Worm (Caenorhabditis elegans) whole organism, L4 larva: ENCODE results near the gene Y38H8A.2.

Source experiments
- R02D3.7 ChIP-seq: fragments of 150-350 bp; sonication (generic microtip); optimal IDR thresholded peaks from 3 replicates; lab custom pipeline; 2014; ENCODE audit warnings: missing biosample characterization, missing genetic modification characterization
- aha-1 ChIP-seq: fragments of 150-350 bp; peaks from one replicate; lab custom pipeline; 2014; ENCODE audit warnings: missing biosample characterization, missing genetic modification characterization
- ceh-28 ChIP-seq: fragments of 150-350 bp; optimal IDR thresholded peaks from 2 replicates; lab custom pipeline; 2014; ENCODE audit warnings: missing biosample characterization, missing genetic modification reagents, missing genetic modification characterization
- dpl-1 ChIP-seq: fragments of 150-350 bp; optimal IDR thresholded peaks from 2 replicates; lab custom pipeline; 2014; ENCODE audit warnings: missing biosample characterization, missing genetic modification reagents, missing genetic modification characterization
- lin-13 ChIP-seq: fragments of 150-350 bp; optimal IDR thresholded peaks from 2 replicates; lab custom pipeline; 2014; ENCODE audit warnings: missing biosample characterization, missing genetic modification reagents, missing genetic modification characterization
- mep-1 ChIP-seq: fragments of 150-350 bp; sonication (generic microtip); optimal IDR thresholded peaks from 3 replicates; lab custom pipeline; 2014; ENCODE audit warnings: missing biosample characterization, missing genetic modification characterization
- nhr-48 ChIP-seq: sonication (generic microtip); optimal IDR thresholded peaks from 2 replicates; lab custom pipeline; 2016; ENCODE audit warnings: mild to moderate bottlenecking, missing genetic modification characterization, missing compliant biosample characterization
- pha-4 ChIP-seq, 2 experiments: fragments of 150-350 bp in 1 of 2; fragments of 200-800 bp in 1 of 2; sonication (Bioruptor generic) in 1 of 2; IDR thresholded peaks in 1 of 2; optimal IDR thresholded peaks in 1 of 2; 2 replicates each; pipeline versions ENCODE4 v1.3.6 to Lab custom; 2014 to 2022; ENCODE audit warnings: missing genetic modification characterization in 2 of 2, missing genetic modification reagents in 2 of 2, missing biosample characterization in 1 of 2, missing compliant biosample characterization in 1 of 2
- snpc-1.2 ChIP-seq: fragments of 200-800 bp; sonication (Bioruptor generic); IDR thresholded peaks from 2 replicates; pipeline ENCODE4 v1.3.6; 2022; ENCODE audit warnings: missing genetic modification reagents, missing genetic modification characterization, missing compliant biosample characterization
- snpc-4 ChIP-seq: fragments of 150-350 bp; optimal IDR thresholded peaks from 2 replicates; lab custom pipeline; 2014; ENCODE audit warnings: missing biosample characterization, missing genetic modification characterization
- unc-39 ChIP-seq: sonication (generic microtip); optimal IDR thresholded peaks from 2 replicates; lab custom pipeline; 2017; ENCODE audit warnings: missing biosample characterization, missing genetic modification characterization
- zfp-3 ChIP-seq: fragments of 200-800 bp; sonication (Bioruptor generic); conservative IDR thresholded peaks from 2 replicates; pipeline ENCODE4 v1.3.6; 2022; ENCODE audit warnings: missing genetic modification reagents, missing genetic modification characterization, missing compliant biosample characterization
- ztf-11 ChIP-seq: fragments of 150-350 bp; optimal IDR thresholded peaks from 2 replicates; lab custom pipeline; 2014; ENCODE audit warnings: missing biosample characterization, missing genetic modification characterization

ce11 chrIV:13474132-13474531 lies at the start of gene Y38H8A.2:
- TF ChIP-seq dpl-1 (no peak), zfp-3 (no peak), snpc-1.2 (no peak), nhr-48 (no peak), ceh-28 (no peak), unc-39 (tag; lab: Kevin White, UChicago) (no peak), mep-1 (tag; lab: Kevin White, UChicago) (no peak), snpc-4 (tag; lab: Kevin White, UChicago) (no peak), pha-4 (GFP tag; IDR thresholded peaks at IDR 0.05; lab: Robert Waterston, UW) (no peak), pha-4 (tag; optimal IDR thresholded peaks at IDR 0.05; lab: Kevin White, UChicago) (no peak), lin-13 (GFP tag; lab: Kevin White, UChicago) (no peak), R02D3.7 (tag; lab: Kevin White, UChicago) (no peak), ztf-11 (tag; lab: Kevin White, UChicago) (no peak), aha-1 (tag; lab: Kevin White, UChicago) (no peak)
